Worm (Caenorhabditis elegans): ENCODE data around the gene ddx-17.
"Not testable (repeated sequence)": the region's sequence is repeated elsewhere in the genome, so short reads cannot be mapped to it uniquely, and the experiment has no call there.

Gene ddx-17

ce11 chrV:14038328-14039084 lies 26.7 kb upstream of the ddx-17 start, which contains the start of gene vps-39 (continued):
- TF ChIP-seq egl-18 (GFP tag; IDR thresholded peaks at IDR 0.05): 0 out of 2 replicates have a peak, but pooled peaks have one; percentile 35
- TF ChIP-seq nfyb-1 (GFP tag; IDR thresholded peaks at IDR 0.05): peak; percentile 97
- TF ChIP-seq tlf-1 (GFP tag; optimal IDR thresholded peaks at IDR 0.05): peak; percentile 35
- peak; percentile 98 for TF ChIP-seq D2030.7 (GFP tag; IDR thresholded peaks at IDR 0.05)
- peak; percentile 82 for TF ChIP-seq F33H1.4 (GFP tag; IDR thresholded peaks at IDR 0.05)
- peak; percentile 57; the same call in 1 of the 2 replicates for TF ChIP-seq let-526 (GFP tag; IDR thresholded peaks at IDR 0.05)
- TF ChIP-seq aptf-2 (GFP tag; conservative IDR thresholded peaks at IDR 0.05): peak; percentile 97
- TF ChIP-seq hsf-1 (GFP tag; IDR thresholded peaks at IDR 0.05): peak; percentile 83
- 0 out of 2 replicates have a peak, but pooled peaks have one; percentile 39 for TF ChIP-seq B0336.3 (GFP tag; IDR thresholded peaks at IDR 0.05)
- peak; percentile 94 for TF ChIP-seq C17E4.6 (GFP tag; IDR thresholded peaks at IDR 0.05)
- peak; percentile 22 for TF ChIP-seq ztf-18 (tag; optimal IDR thresholded peaks at IDR 0.05)
- TF ChIP-seq madf-6 (GFP tag; IDR thresholded peaks at IDR 0.05): peak; percentile 94
- peak; percentile 69 for TF ChIP-seq attf-5 (GFP tag; optimal IDR thresholded peaks at IDR 0.05)
- peak; percentile 87 for TF ChIP-seq bed-2 (GFP tag; IDR thresholded peaks at IDR 0.05)
- TF ChIP-seq aptf-3 (GFP tag; IDR thresholded peaks at IDR 0.05): peak; percentile 79; the same call in 1 of the 2 replicates
- TF ChIP-seq madf-8 (GFP tag; conservative IDR thresholded peaks at IDR 0.05): peak; percentile 86
- TF ChIP-seq snpc-4 (GFP tag; optimal IDR thresholded peaks at IDR 0.05): not testable (repeated sequence)
- TF ChIP-seq snpc-4 (tag; optimal IDR thresholded peaks at IDR 0.05): peak in 2 of 4 experiments; percentile 61 to 67
- peak; percentile 69 for TF ChIP-seq lin-54 (GFP tag; optimal IDR thresholded peaks at IDR 0.05)
- peak; percentile 99 for TF ChIP-seq dox-1 (GFP tag; IDR thresholded peaks at IDR 0.05)

ce11 chrV:14033649-14034048 lies 21.8 kb upstream of the ddx-17 start, which contains the start of gene ins-10:
TSS of gene ins-10 (plus strand) at chrV:14033949.
- TF ChIP-seq ceh-100 (GFP tag; IDR thresholded peaks at IDR 0.05) (no peak), rec-8 (tag; optimal IDR thresholded peaks at IDR 0.05) (no peak), cebp-2 (GFP tag; IDR thresholded peaks at IDR 0.05) (no peak), ekl-4 (GFP tag; IDR thresholded peaks at IDR 0.05) (no peak)

DNA sequence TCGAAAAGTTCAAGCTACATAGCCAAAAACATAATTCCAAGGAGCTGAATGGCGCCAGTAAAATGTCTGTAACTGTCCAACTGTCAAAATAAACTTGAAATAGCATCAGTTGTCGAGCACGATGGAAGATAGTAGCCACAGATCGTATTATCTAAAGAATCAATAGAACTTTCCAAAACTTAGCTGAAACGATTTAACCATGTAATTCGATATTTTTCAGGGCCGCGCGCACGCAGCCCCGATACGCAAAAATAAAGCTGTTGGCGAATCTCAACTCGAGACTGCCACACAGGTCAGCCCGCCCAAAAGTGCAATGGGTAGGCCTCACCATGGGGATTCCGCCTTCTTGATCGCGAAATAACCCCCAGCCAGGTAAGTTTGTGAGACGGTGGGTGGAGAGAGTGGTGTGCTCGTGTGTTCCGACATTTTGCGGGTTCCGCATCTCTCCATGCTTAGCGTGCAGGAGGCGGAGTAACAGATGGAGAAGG lies 16.4 kb upstream of the ddx-17 start:
- TF ChIP-seq K12H6.12 (tag; optimal IDR thresholded peaks at IDR 0.05) (no peak), xnd-1 (tag; optimal IDR thresholded peaks at IDR 0.05) (peak; percentile 42), ztf-3 (GFP tag; optimal IDR thresholded peaks at IDR 0.05) (no peak), ceh-40 (GFP tag; IDR thresholded peaks at IDR 0.05) (no peak), ceh-79 (tag; optimal IDR thresholded peaks at IDR 0.05) (no peak), dpl-1 (GFP tag; optimal IDR thresholded peaks at IDR 0.05) (no peak), K11D2.4 (GFP tag; IDR thresholded peaks at IDR 0.05) (peak; percentile 52; the same call in 1 of the 2 replicates), Y53F4B.3 (GFP tag; IDR thresholded peaks at IDR 0.05) (peak; percentile 57), attf-6 (GFP tag; IDR thresholded peaks at IDR 0.05) (peak; percentile 94), gei-17 (GFP tag; optimal IDR thresholded peaks at IDR 0.05) (no peak), B0261.1 (tag; optimal IDR thresholded peaks at IDR 0.05) (peak; percentile 20), ztf-25 (GFP tag; IDR thresholded peaks at IDR 0.05) (no peak), sea-2 (GFP tag; IDR thresholded peaks at IDR 0.05) (no peak), mcd-1 (GFP tag; IDR thresholded peaks at IDR 0.05) (peak; percentile 86), hsf-1 (GFP tag; IDR thresholded peaks at IDR 0.05) (peak; percentile 74), egl-18 (GFP tag; IDR thresholded peaks at IDR 0.05) (0 out of 2 replicates have a peak, but pooled peaks have one; percentile 45), F22D6.2 (tag; optimal IDR thresholded peaks at IDR 0.05) (peak; percentile 12), B0336.3 (GFP tag; IDR thresholded peaks at IDR 0.05) (peak; percentile 94), lir-1 (GFP tag; conservative IDR thresholded peaks at IDR 0.05) (no peak), pha-4 (tag; optimal IDR thresholded peaks at IDR 0.05) (no peak), fkh-3 (tag; optimal IDR thresholded peaks at IDR 0.05) (no peak), F37B4.10 (GFP tag; IDR thresholded peaks at IDR 0.05) (no peak), mel-28 (tag; optimal IDR thresholded peaks at IDR 0.05; ENCODE audit: borderline replicate concordance) (no peak), chd-7 (tag; optimal IDR thresholded peaks at IDR 0.05) (no peak)

All from whole organism, young adult.